Worm (Caenorhabditis elegans) whole organism, L2 larva: ENCODE results near the gene ZK813.2.

ENCODE experiments used
- C34F6.9 ChIP-seq: fragments of 150-350 bp; optimal IDR thresholded peaks from 2 replicates; lab custom pipeline; 2014; ENCODE audit warnings: missing biosample characterization, missing genetic modification characterization
- F13H6.1 ChIP-seq: sonication (generic microtip); optimal IDR thresholded peaks from 2 replicates; lab custom pipeline; 2016; ENCODE audit warnings: missing genetic modification characterization, missing compliant biosample characterization
- ZK546.5 ChIP-seq: sonication (generic microtip); optimal IDR thresholded peaks from 2 replicates; lab custom pipeline; 2017; ENCODE audit warnings: missing biosample characterization, missing genetic modification characterization
- alr-1 ChIP-seq: fragments of 150-350 bp; optimal IDR thresholded peaks from 2 replicates; lab custom pipeline; 2014; ENCODE audit warnings: missing biosample characterization, missing genetic modification characterization
- ceh-82 ChIP-seq: fragments of 150-350 bp; optimal IDR thresholded peaks from 2 replicates; lab custom pipeline; 2014; ENCODE audit warnings: missing biosample characterization, missing genetic modification characterization
- elt-3 ChIP-seq: sonication (generic microtip); optimal IDR thresholded peaks from 2 replicates; lab custom pipeline; 2017; ENCODE audit warnings: missing biosample characterization, missing genetic modification characterization
- lin-13 ChIP-seq: fragments of 150-350 bp; optimal IDR thresholded peaks from 2 replicates; lab custom pipeline; 2014; ENCODE audit warnings: missing biosample characterization, missing genetic modification reagents, missing genetic modification characterization
- lin-39 ChIP-seq: fragments of 150-350 bp; optimal IDR thresholded peaks from 2 replicates; lab custom pipeline; 2014; ENCODE audit warnings: missing biosample characterization, missing genetic modification reagents, missing genetic modification characterization
- nhr-12 ChIP-seq: fragments of 150-350 bp; optimal IDR thresholded peaks from 2 replicates; lab custom pipeline; 2014; ENCODE audit warnings: missing biosample characterization, missing genetic modification characterization
- sem-4 ChIP-seq: fragments of 150-350 bp; optimal IDR thresholded peaks from 2 replicates; lab custom pipeline; 2014; ENCODE audit warnings: missing biosample characterization, missing genetic modification reagents, missing genetic modification characterization
- skn-1 ChIP-seq: sonication (generic microtip); optimal IDR thresholded peaks from 2 replicates; lab custom pipeline; 2017; ENCODE audit warnings: missing biosample characterization, missing genetic modification characterization
- snpc-4 ChIP-seq: fragments of 150-350 bp; optimal IDR thresholded peaks from 2 replicates; lab custom pipeline; 2014; ENCODE audit warnings: missing biosample characterization, missing genetic modification characterization
- unc-39 ChIP-seq: fragments of 150-350 bp; optimal IDR thresholded peaks from 2 replicates; lab custom pipeline; 2014; ENCODE audit warnings: missing biosample characterization, missing genetic modification characterization

ce11 chrX:3430020-3430419 lies 13.6 kb upstream of the ZK813.2 start, which contains the start of gene ZK813.4:
- TF ChIP-seq skn-1 (tag; lab: Kevin White, UChicago) (no peak), nhr-12 (tag; lab: Kevin White, UChicago) (no peak), ceh-82 (tag; lab: Kevin White, UChicago) (no peak), lin-13 (GFP tag; lab: Kevin White, UChicago) (no peak), elt-3 (tag; lab: Kevin White, UChicago) (no peak), lin-39 (tag; lab: Kevin White, UChicago) (no peak), unc-39 (no peak), ZK546.5 (tag; lab: Kevin White, UChicago) (no peak), F13H6.1 (tag; lab: Kevin White, UChicago) (no peak), snpc-4 (tag; lab: Kevin White, UChicago) (no peak), sem-4 (tag; lab: Kevin White, UChicago) (no peak), C34F6.9 (tag; lab: Kevin White, UChicago) (no peak), alr-1 (tag; lab: Kevin White, UChicago) (no peak)
